Fruit fly (Drosophila melanogaster) whole organism, prepupa: ENCODE data around the gene ey.

Source experiments
- Sox14 ChIP-seq: fragments of 200-800 bp; sonication (Bioruptor generic); optimal IDR thresholded peaks from 3 replicates; lab custom pipeline; 2016; ENCODE audit warnings: missing biosample characterization, missing genetic modification characterization
- eg ChIP-seq: fragments of 200-800 bp; sonication (Bioruptor generic); IDR thresholded peaks from 3 replicates; pipeline ENCODE4 v1.3.6; 2022; ENCODE audit warnings: missing biosample characterization, missing genetic modification characterization

The ey gene

DNA sequence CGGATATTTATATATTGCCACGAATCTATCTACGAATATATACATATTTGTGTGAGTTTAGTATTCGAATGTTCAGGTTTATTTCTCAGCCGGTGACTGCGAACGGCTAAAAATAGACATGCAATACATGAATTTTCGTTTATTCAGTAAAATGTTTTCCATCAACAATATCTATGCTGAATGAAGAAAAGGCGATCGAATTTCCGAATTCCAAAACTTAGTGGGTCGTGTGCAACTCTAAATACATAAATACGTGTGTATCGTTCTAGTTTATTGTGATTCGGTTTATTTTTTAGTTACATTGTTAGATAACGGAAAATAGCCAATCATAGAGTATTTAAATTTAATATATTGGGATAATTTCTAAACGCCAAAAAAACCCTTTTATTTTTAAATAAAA is 27.6 kb downstream of the ey start:
- TF ChIP-seq eg (no peak), Sox14 (GFP tag; lab: Kevin White, UChicago) (no peak)
